Fruit fly (Drosophila melanogaster): ENCODE data around the gene CG2211.

The CG2211 gene

DNA sequence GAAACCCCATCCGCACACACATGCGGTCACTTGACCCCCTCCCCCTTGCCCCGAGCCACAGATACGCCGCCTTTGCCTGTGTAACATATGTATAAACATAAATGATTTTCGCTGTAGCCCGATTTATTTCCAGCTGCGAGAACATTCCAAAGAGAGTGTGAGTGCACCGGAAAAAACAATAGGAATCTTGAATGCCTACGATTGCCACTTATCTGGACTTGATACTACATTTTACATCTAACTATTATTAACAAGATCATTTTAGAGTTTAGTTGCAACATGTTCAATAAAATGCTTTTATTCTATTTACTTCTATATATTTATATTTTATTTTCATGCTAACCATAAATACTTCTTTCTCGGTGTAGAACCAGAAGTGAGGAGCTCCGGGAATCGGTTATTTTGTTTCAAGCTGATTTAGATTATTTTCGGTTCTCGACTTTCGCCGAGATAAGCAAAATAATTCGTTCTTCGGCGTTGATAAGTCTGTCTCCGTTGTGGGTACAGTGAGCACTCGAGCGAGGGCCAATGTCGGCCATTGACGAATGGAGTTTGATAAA lies 35.0 kb downstream of the CG2211 start (continued):
- TF ChIP-seq CG8319 (GFP tag; optimal IDR thresholded peaks at IDR 0.05) (peak; percentile 6), CG6854 (GFP tag; optimal IDR thresholded peaks at IDR 0.05) (peak; percentile 33), Hr38 (GFP tag; optimal IDR thresholded peaks at IDR 0.05) (no peak), Eip78C (GFP tag) (peak; percentile 88), CG8632 (GFP tag; optimal IDR thresholded peaks at IDR 0.05) (peak; percentile 65), ss (GFP tag; optimal IDR thresholded peaks at IDR 0.05) (peak in 1 of 2 experiments; percentile 46), Sox14 (GFP tag; optimal IDR thresholded peaks at IDR 0.05) (peak; percentile 60), esn (GFP tag; optimal IDR thresholded peaks at IDR 0.05) (peak; percentile 82), eg (GFP tag; IDR thresholded peaks at IDR 0.05) (peak; percentile 68; the same call in 2 of the 3 replicates), Blimp-1 (GFP tag; optimal IDR thresholded peaks at IDR 0.05) (peak; percentile 48), lz (GFP tag; optimal IDR thresholded peaks at IDR 0.05) (peak; percentile 52), net (GFP tag; optimal IDR thresholded peaks at IDR 0.05) (peak; percentile 70), spab (GFP tag; optimal IDR thresholded peaks at IDR 0.05) (no peak), cyc (GFP tag; optimal IDR thresholded peaks at IDR 0.05) (peak; percentile 50), CG11902 (GFP tag; optimal IDR thresholded peaks at IDR 0.05) (peak; percentile 40), CG32006 (GFP tag; optimal IDR thresholded peaks at IDR 0.05) (no peak), CG15336 (GFP tag; IDR thresholded peaks at IDR 0.05) (peak; percentile 70), CG11294 (GFP tag; IDR thresholded peaks at IDR 0.05) (peak; percentile 26; the same call in 1 of the 2 replicates), fkh (GFP tag; optimal IDR thresholded peaks at IDR 0.05) (no peak), Ets96B (tag; optimal IDR thresholded peaks at IDR 0.05) (peak; percentile 67), Eip75B (GFP tag; optimal IDR thresholded peaks at IDR 0.05) (no peak), CG34406 (GFP tag; optimal IDR thresholded peaks at IDR 0.05) (peak; percentile 68), CG9139 (GFP tag; optimal IDR thresholded peaks at IDR 0.05) (no peak), Lpt (GFP tag; optimal IDR thresholded peaks at IDR 0.05) (peak; percentile 29), CG6163 (GFP tag; IDR thresholded peaks at IDR 0.05) (peak; percentile 40; the same call in 1 of the 3 replicates), CG10669 (GFP tag; optimal IDR thresholded peaks at IDR 0.05) (no peak), Sox15 (GFP tag; optimal IDR thresholded peaks at IDR 0.05) (peak; percentile 47)

DNA sequence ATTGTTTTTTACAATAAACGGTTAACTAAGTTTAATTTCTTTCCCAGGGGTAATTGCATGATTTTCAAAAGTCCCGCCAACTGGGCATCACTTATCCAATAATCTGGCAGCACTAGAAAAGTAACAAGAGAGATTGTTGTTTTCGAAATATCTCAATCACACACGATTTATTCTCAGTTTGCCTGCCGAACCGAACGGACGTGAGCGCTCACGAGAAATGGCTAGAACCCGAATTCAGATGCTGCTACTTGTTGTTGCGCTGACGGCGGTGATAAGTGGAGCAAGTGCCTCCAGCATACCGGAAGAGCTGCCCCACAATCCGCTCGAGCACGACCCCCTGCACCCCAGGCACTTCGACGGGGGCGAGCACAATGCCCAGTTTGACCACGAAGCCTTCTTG lies 36.6 kb downstream of the CG2211 start, which contains the start of gene scf:
Gene scf, plus strand, starts transcription at position 164 of the 400 bp plus-strand sequence.
- TF ChIP-seq fd59A (GFP tag; optimal IDR thresholded peaks at IDR 0.05) = no peak
- no peak for TF ChIP-seq CG8632 (GFP tag; optimal IDR thresholded peaks at IDR 0.05)
- TF ChIP-seq CG3032 (tag; optimal IDR thresholded peaks at IDR 0.05) = no peak
- TF ChIP-seq Sox14 (GFP tag; optimal IDR thresholded peaks at IDR 0.05) = peak; percentile 4
- TF ChIP-seq CG31627 (GFP tag; optimal IDR thresholded peaks at IDR 0.05) = no peak
- peak; percentile 100 for TF ChIP-seq CG6808 (GFP tag; optimal IDR thresholded peaks at IDR 0.05)
- TF ChIP-seq salr (GFP tag; optimal IDR thresholded peaks at IDR 0.05) = no peak
- peak; percentile 8 for TF ChIP-seq topi (GFP tag; optimal IDR thresholded peaks at IDR 0.05)
- peak; percentile 16 for TF ChIP-seq esn (GFP tag; optimal IDR thresholded peaks at IDR 0.05)
- TF ChIP-seq eg (GFP tag; IDR thresholded peaks at IDR 0.05) = peak; percentile 38; the same call in 1 of the 3 replicates
- no peak; the same call in 1 of the 2 replicates for TF ChIP-seq CG15336 (GFP tag; IDR thresholded peaks at IDR 0.05)
- no peak for TF ChIP-seq Met (GFP tag; optimal IDR thresholded peaks at IDR 0.05)
- no peak for TF ChIP-seq Eip78C (GFP tag)
- no peak for TF ChIP-seq CG34406 (GFP tag; optimal IDR thresholded peaks at IDR 0.05)
- TF ChIP-seq CG16779 (tag; optimal IDR thresholded peaks at IDR 0.05) = no peak
- peak; percentile 90 for TF ChIP-seq svp (GFP tag)
- peak; percentile 38 for TF ChIP-seq CG1621 (tag; optimal IDR thresholded peaks at IDR 0.05)
- TF ChIP-seq Ets96B (tag; optimal IDR thresholded peaks at IDR 0.05) = no peak

DNA sequence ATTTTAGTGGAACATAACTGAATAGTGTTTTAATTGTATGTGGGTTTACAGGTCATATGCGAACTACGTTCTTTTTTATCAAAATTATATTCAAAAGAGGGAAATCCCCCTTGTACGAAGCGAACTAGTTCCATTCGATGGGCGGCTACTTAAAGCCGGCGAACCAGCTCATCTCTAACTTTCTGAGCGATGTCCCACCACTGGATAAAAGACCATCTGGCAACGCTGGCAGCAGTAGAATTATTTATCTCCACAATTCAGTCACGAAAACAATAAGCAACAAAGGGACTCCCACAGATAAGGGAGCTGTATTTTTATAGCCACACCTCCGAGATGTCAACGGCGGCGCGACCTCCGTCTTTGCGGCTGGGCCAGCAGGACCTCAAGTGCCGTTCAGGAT lies 39.5 kb downstream of the CG2211 start, which contains the start of gene Rabex-5:
Gene Rabex-5, plus strand, starts transcription at position 221 of the 400 bp plus-strand sequence.
- TF ChIP-seq CG10631 (GFP tag; optimal IDR thresholded peaks at IDR 0.05) (no peak), eg (GFP tag; IDR thresholded peaks at IDR 0.05) (0 out of 3 replicates have a peak, but pooled peaks have one; percentile 16), CG11902 (GFP tag; optimal IDR thresholded peaks at IDR 0.05) (no peak), Eip75B (GFP tag; optimal IDR thresholded peaks at IDR 0.05) (no peak), CG6808 (GFP tag; optimal IDR thresholded peaks at IDR 0.05) (peak; percentile 43), CG34406 (GFP tag; optimal IDR thresholded peaks at IDR 0.05) (no peak), Sox14 (GFP tag; optimal IDR thresholded peaks at IDR 0.05) (peak; percentile 75), Hr39 (GFP tag; optimal IDR thresholded peaks at IDR 0.05) (peak; percentile 35), Ets21C (GFP tag; optimal IDR thresholded peaks at IDR 0.05) (peak; percentile 13), CG15336 (GFP tag; IDR thresholded peaks at IDR 0.05) (0 out of 2 replicates have a peak, but pooled peaks have one; percentile 22), acj6 (GFP tag; optimal IDR thresholded peaks at IDR 0.05) (peak; percentile 12), cyc (GFP tag; optimal IDR thresholded peaks at IDR 0.05) (peak; percentile 19), svp (GFP tag) (peak; percentile 90), CG31627 (GFP tag; optimal IDR thresholded peaks at IDR 0.05) (peak; percentile 41)

Data from whole organism, prepupa.